Worm (Caenorhabditis elegans): ENCODE measurements around the gene C06A8.6.

C06A8.6 gene

DNA sequence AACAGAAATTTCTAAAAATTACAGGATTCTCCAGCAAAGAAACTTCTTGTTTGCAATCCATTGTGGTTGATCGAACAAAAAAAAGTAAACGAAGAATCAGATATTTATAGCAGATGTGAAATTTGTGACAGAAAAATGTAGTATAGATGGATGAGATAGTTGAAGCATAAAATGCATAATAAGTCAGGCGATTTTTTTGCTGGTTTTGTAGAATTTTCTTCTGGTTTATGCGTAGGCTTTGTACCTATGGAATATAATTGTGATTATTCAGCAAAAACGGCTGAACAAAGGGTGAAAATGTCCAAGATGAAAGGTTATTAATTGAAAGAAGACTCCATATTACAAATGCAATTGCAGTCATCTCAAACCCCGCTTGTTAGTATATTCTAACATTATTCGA lies 6.8 kb upstream of the C06A8.6 start, which contains the start of gene srh-39:
Gene srh-39, minus strand, starts transcription at position 101 of the 400 bp plus-strand sequence.
- TF ChIP-seq lsy-12 (tag; optimal IDR thresholded peaks at IDR 0.05) (no peak), nhr-76 (tag; optimal IDR thresholded peaks at IDR 0.05) (no peak), fos-1 (tag; optimal IDR thresholded peaks at IDR 0.05) (no peak), jun-1 (tag; optimal IDR thresholded peaks at IDR 0.05) (no peak), daf-12 (tag; optimal IDR thresholded peaks at IDR 0.05) (no peak), unc-62 (GFP tag; optimal IDR thresholded peaks at IDR 0.05) (no peak), nhr-25 (tag; optimal IDR thresholded peaks at IDR 0.05) (no peak), lin-39 (tag; optimal IDR thresholded peaks at IDR 0.05) (no peak), snpc-4 (tag; optimal IDR thresholded peaks at IDR 0.05) (no peak), ceh-16 (tag; optimal IDR thresholded peaks at IDR 0.05) (no peak), ceh-28 (tag; optimal IDR thresholded peaks at IDR 0.05) (no peak), R02D3.7 (tag; optimal IDR thresholded peaks at IDR 0.05) (no peak)

DNA sequence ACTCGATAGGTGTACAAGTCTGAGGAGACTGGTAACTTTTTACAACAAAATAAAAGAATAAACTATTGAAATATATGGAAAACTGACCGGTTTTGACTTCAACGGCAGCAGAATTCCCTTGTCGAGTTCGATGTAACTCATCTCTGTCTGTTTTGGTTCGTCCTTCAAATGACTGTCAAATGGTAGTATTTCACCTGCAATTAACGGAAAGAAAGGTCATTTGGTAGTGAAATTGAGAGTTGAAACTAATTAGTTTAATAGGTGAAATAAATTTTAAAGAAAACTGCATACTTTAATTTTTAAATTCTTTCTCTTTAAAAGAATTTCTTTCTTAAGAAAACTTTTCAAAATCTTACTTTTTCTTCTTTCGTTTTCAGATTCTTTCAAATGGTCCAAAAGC lies 3.0 kb upstream of the C06A8.6 start:
- TF ChIP-seq daf-12 (tag; optimal IDR thresholded peaks at IDR 0.05): no peak

DNA sequence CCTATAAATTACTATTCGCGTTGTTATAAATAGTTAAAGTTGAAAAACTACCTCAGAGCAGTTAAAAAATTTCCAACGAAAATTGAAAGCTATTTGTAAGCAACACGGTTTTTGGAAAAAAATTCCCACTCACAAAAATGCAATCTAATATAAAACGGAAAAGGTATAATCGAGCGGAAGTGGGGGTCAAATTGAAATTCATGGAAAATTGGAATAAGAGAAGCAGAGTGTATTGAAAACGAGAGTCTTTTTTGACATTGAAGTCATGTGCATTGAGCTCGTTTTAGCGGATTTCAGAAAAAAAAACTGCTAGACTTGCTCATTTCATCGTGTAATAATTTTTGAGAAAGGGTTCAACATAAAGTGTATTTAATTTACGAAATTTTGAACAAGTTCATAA lies 2.0 kb upstream of the C06A8.6 start:
- no peak for TF ChIP-seq daf-12 (tag; optimal IDR thresholded peaks at IDR 0.05)
- no peak for TF ChIP-seq nhr-77 (tag; optimal IDR thresholded peaks at IDR 0.05)
- no peak for TF ChIP-seq nhr-67 (tag; optimal IDR thresholded peaks at IDR 0.05)
- TF ChIP-seq aly-2 (tag; optimal IDR thresholded peaks at IDR 0.05): no peak
- TF ChIP-seq nhr-11 (tag; optimal IDR thresholded peaks at IDR 0.05): no peak
- TF ChIP-seq nhr-237 (tag; optimal IDR thresholded peaks at IDR 0.05): no peak
- no peak for TF ChIP-seq sea-2 (GFP tag; optimal IDR thresholded peaks at IDR 0.05)
- no peak for TF ChIP-seq unc-39 (tag; optimal IDR thresholded peaks at IDR 0.05)
- TF ChIP-seq egl-27 (tag; optimal IDR thresholded peaks at IDR 0.05): no peak
- TF ChIP-seq pqm-1 (tag; optimal IDR thresholded peaks at IDR 0.05): no peak
- no peak for TF ChIP-seq nhr-43 (tag; optimal IDR thresholded peaks at IDR 0.05; ENCODE audit: poor library complexity, severe bottlenecking)
- no peak for TF ChIP-seq R02D3.7 (tag; optimal IDR thresholded peaks at IDR 0.05)
- TF ChIP-seq nhr-25 (tag; optimal IDR thresholded peaks at IDR 0.05): no peak
- no peak for TF ChIP-seq elt-1 (tag; optimal IDR thresholded peaks at IDR 0.05)

DNA sequence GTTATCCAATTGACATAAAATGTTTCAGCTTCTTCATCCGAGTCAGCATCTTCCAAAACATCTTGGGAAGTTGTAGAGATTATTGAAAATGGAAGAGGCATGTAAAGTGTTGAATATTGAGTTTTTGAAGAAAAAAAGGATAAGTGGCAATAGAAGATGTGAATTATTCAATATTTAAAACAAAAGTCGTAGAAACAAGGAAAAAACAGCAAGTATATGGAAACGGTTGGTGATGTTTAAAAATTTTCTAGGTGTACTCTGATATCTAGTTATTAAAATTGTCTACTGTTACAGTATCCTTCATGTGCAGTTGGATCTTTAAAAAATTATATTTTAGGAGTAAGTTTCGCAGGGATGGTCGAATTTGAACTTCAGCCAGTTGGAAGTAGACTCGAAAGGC lies 382 bp upstream of the C06A8.6 start, which contains the start of gene C06A8.8:
Gene C06A8.8, minus strand, starts transcription at position 101 of the 400 bp plus-strand sequence.
- no peak for TF ChIP-seq nhr-76 (tag; optimal IDR thresholded peaks at IDR 0.05)
- TF ChIP-seq elt-1 (tag; optimal IDR thresholded peaks at IDR 0.05): no peak
- no peak for TF ChIP-seq lin-39 (tag; optimal IDR thresholded peaks at IDR 0.05)

DNA sequence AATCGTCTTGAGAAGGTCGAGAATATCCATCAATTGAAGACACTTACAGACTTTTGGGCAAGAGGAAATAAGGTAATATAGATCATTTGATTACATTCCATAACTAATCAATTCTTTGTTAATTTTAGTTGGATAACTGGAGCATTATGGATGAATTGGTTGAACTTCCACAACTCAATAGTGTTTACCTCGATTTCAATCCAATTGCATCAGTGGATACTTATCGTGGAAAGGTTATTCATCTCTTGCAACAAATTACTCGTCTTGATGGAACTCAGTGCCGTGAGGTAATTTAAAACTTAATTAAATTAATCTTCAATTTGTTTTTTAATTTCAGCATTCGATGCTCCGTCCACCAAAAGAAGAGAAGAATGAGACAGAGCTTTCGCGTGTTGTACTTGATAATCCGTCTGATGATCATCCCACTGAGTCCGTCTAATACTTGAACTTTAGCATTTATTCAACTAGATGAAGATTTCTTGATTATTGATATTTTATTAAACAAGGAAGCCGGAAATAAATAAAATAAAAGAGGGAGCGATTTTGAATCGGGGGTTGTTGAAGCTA lies 1.2 kb downstream of the C06A8.6 start:
- TF ChIP-seq elt-2 (tag; optimal IDR thresholded peaks at IDR 0.05): peak; percentile 15
- no peak for TF ChIP-seq daf-12 (tag; optimal IDR thresholded peaks at IDR 0.05)
- no peak for TF ChIP-seq mml-1 (tag; optimal IDR thresholded peaks at IDR 0.05)
- peak in 1 of 3 experiments; percentile 15 for TF ChIP-seq elt-3 (tag; optimal IDR thresholded peaks at IDR 0.05)
- TF ChIP-seq ama-1 (optimal IDR thresholded peaks at IDR 0.05): peak; percentile 52
- no peak for TF ChIP-seq nhr-11 (tag; optimal IDR thresholded peaks at IDR 0.05)
- TF ChIP-seq pha-4 (tag; optimal IDR thresholded peaks at IDR 0.05): no peak
- no peak for TF ChIP-seq mdl-1 (tag; optimal IDR thresholded peaks at IDR 0.05)
- no peak for TF ChIP-seq unc-39 (tag; optimal IDR thresholded peaks at IDR 0.05)
- TF ChIP-seq lin-15B (tag; optimal IDR thresholded peaks at IDR 0.05): no peak
- no peak for TF ChIP-seq eor-1 (tag; optimal IDR thresholded peaks at IDR 0.05)
- no peak for TF ChIP-seq zag-1 (tag; optimal IDR thresholded peaks at IDR 0.05)
- no peak for TF ChIP-seq aly-2 (tag; optimal IDR thresholded peaks at IDR 0.05)
- TF ChIP-seq tbx-2 (tag; optimal IDR thresholded peaks at IDR 0.05): peak; percentile 50
- no peak for TF ChIP-seq nhr-77 (tag; optimal IDR thresholded peaks at IDR 0.05)
- TF ChIP-seq elt-1 (tag; optimal IDR thresholded peaks at IDR 0.05): no peak
- no peak for TF ChIP-seq sea-2 (GFP tag; optimal IDR thresholded peaks at IDR 0.05)
- no peak for TF ChIP-seq ZK546.5 (tag; optimal IDR thresholded peaks at IDR 0.05)
- peak; percentile 88 for TF ChIP-seq nhr-43 (tag; optimal IDR thresholded peaks at IDR 0.05; ENCODE audit: poor library complexity, severe bottlenecking)
- TF ChIP-seq nfya-1 (tag; optimal IDR thresholded peaks at IDR 0.05; ENCODE audit: insufficient read depth): no peak

Data from whole organism, L3 larva.